Worm (Caenorhabditis elegans): Measurements from ENCODE around the gene bre-1.

Gene bre-1

DNA sequence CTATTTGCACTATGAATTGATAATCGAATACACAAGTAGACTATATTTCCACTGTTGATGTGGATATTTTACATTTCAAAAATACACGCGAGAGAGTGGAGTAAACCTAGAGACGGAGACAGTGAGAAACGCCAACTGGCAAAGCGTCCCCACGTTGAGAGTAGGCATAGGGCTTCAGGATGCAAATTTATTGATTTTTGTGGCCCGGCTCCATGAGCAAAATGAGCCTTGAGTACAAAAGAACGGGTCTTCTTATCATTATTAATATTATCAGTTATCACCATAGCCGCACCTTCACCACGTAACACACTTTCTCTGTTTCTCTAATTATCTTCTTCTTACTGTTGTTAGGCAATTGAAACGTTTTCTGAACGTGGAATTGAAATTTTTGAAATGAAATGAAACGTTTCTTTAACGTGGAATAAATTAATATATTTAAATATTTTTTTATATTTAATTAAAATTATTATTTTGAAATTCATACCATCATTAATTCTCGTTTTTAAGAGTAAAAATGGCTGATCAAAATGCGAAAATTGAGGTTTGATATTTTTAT, at the start of gene bre-1:
Gene bre-1, plus strand, starts transcription at position 506 of the 556 bp plus-strand sequence.
- peak; percentile 10 for TF ChIP-seq ces-1 (GFP tag; optimal IDR thresholded peaks at IDR 0.05)
- TF ChIP-seq hlh-1 (tag; optimal IDR thresholded peaks at IDR 0.05) = peak; percentile 91
- TF ChIP-seq unc-39 (tag; optimal IDR thresholded peaks at IDR 0.05) = no peak

DNA sequence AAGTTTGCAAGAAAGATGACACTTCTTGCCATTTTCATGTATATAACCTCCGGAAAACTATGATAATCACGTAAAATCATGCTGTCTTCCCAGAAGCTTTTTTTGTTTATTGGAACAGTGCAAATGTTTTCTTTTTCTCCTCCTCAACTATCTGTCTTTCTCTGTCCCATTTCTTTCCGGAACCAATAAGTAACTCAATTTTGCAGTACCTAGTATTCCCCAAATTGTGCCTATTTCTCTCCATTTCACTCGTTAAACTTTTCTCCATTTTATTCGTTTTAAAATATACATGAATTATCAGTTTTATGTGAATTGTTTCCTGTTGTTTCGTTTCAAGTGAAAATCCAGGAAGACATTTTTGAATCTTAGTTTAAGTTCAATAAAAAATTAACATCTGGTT, 43.6 kb upstream of the bre-1 start:
- TF ChIP-seq unc-39 (tag; optimal IDR thresholded peaks at IDR 0.05) (no peak), bed-3 (GFP tag; optimal IDR thresholded peaks at IDR 0.05) (no peak), ces-1 (GFP tag; optimal IDR thresholded peaks at IDR 0.05) (peak; percentile 73)

DNA sequence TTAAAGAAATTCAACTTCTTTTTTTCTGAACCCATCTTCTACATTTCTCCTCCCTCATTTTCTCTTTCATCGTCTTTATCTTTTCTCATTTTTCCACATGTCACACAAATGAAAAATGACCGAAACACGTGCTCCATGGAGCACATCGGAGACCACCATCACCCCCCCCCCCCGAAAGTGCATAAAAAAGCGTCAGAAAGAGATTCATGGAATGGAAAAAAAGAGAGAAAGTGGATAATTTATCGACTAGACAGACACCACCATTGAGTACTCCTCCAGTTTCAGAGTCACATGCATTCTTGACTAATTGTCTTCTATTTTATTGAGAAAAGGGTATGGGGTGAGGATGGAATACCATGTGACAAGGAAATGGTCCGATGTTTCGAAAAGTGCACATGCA, 39.9 kb upstream of the bre-1 start:
- TF ChIP-seq ces-1 (GFP tag; optimal IDR thresholded peaks at IDR 0.05) = no peak
- TF ChIP-seq nhr-12 (tag; optimal IDR thresholded peaks at IDR 0.05) = no peak
- TF ChIP-seq nhr-28 (tag; optimal IDR thresholded peaks at IDR 0.05) = no peak
- no peak for TF ChIP-seq blmp-1 (tag; optimal IDR thresholded peaks at IDR 0.05)
- TF ChIP-seq unc-120 (tag; optimal IDR thresholded peaks at IDR 0.05; ENCODE audit: poor library complexity, severe bottlenecking) = peak; percentile 50
- TF ChIP-seq mab-5 (tag; optimal IDR thresholded peaks at IDR 0.05) = peak; percentile 37
- TF ChIP-seq ceh-39 (tag; optimal IDR thresholded peaks at IDR 0.05) = no peak
- peak; percentile 33 for TF ChIP-seq unc-62 (GFP tag; optimal IDR thresholded peaks at IDR 0.05)

DNA sequence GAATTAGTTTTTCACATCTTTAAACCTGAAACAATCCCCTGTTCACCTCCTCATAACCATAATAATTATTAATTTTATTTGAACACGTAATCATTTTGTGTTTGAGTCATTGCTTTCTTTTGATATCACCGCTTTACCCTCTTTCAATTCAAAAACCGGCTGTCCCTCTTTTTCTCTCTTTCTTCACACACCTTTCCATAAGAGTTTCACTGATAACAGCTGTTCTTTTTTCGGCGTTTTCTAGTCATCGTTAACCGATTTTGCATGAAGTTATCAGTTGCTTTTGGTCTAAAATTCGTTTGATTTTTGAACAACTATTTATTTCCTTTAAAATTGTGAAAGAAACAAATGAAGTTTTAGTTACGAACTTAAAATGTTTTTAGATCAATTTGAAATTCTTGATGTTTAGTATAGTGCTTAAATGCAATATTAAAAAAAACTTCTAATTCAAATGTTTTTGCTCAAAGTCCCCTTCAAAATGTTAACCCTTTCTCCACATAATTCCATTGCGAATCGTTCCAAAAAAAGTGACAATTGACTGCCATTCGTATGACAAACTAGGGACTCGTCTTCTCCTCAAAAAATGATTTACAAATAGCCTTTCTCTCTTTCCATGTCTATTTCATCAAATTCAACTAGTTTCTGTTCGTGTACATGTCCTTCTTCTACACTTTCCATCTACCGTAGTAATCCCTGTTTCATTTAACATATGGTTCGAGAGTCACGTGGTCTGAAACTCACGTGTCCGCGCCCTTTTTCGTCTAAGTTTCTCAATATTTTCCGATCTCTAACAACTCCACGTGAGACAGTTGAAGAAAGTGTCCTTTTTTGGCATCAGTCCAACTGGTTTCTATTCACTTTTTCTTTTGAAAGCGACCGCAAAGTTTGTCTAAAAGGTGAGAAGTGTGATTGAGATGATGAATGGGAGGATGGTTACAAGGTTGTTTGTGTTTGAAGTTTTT, 37.7 kb upstream of the bre-1 start:
- TF ChIP-seq pha-4 (tag; optimal IDR thresholded peaks at IDR 0.05) (no peak), hlh-1 (tag; optimal IDR thresholded peaks at IDR 0.05) (no peak), unc-120 (tag; optimal IDR thresholded peaks at IDR 0.05; ENCODE audit: poor library complexity, severe bottlenecking) (no peak), mep-1 (tag; optimal IDR thresholded peaks at IDR 0.05) (no peak), nhr-76 (tag; optimal IDR thresholded peaks at IDR 0.05) (no peak), drap-1 (GFP tag; optimal IDR thresholded peaks at IDR 0.05) (no peak), ceh-83 (GFP tag; optimal IDR thresholded peaks at IDR 0.05) (no peak), sem-2 (GFP tag; optimal IDR thresholded peaks at IDR 0.05) (no peak), zip-8 (tag; optimal IDR thresholded peaks at IDR 0.05) (no peak), unc-62 (GFP tag; optimal IDR thresholded peaks at IDR 0.05) (no peak), mls-2 (tag; optimal IDR thresholded peaks at IDR 0.05) (no peak), lin-13 (tag; optimal IDR thresholded peaks at IDR 0.05) (no peak), elt-3 (tag; optimal IDR thresholded peaks at IDR 0.05) (no peak), ztf-11 (tag; optimal IDR thresholded peaks at IDR 0.05) (no peak), mab-5 (tag; optimal IDR thresholded peaks at IDR 0.05) (no peak), flh-1 (GFP tag; optimal IDR thresholded peaks at IDR 0.05) (no peak), nhr-2 (tag; optimal IDR thresholded peaks at IDR 0.05) (no peak), snpc-4 (tag; optimal IDR thresholded peaks at IDR 0.05) (no peak)

DNA sequence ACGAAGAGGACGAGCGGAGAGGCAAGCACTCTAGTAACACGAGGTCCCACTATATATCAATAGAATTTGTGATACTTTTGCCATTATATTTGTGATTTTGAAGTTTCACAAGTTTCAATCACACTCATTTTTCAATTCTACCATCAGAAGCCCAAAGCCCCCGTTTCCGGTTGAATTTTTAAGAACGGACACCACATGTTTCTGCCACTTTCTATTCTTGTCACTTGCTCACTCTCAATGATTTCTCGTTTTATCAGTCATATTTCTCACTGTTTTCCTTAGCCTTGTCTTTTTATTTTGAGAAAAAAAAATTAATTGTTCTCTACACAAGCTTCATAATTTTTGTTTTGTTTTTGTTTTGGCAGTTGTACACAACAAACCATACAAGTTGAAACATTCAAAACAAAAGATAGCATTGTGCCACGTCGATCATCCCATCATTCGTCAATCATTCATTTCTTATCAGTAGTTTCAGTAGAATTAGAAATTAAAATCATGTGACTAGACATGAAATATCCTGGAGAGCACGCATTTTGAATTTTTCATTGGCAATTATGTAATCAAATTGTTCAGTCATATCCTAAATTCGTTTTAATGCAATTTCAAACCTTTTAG, 35.0 kb upstream of the bre-1 start:
- TF ChIP-seq M03D4.4 (tag; optimal IDR thresholded peaks at IDR 0.05) = no peak
- TF ChIP-seq tbx-8 (GFP tag; optimal IDR thresholded peaks at IDR 0.05) = no peak
- TF ChIP-seq drap-1 (GFP tag; optimal IDR thresholded peaks at IDR 0.05) = no peak
- TF ChIP-seq unc-39 (tag; optimal IDR thresholded peaks at IDR 0.05) = no peak
- no peak for TF ChIP-seq zip-8 (tag; optimal IDR thresholded peaks at IDR 0.05)
- TF ChIP-seq unc-120 (tag; optimal IDR thresholded peaks at IDR 0.05; ENCODE audit: poor library complexity, severe bottlenecking) = no peak
- no peak for TF ChIP-seq nhr-2 (tag; optimal IDR thresholded peaks at IDR 0.05)
- TF ChIP-seq cnd-1 (tag; optimal IDR thresholded peaks at IDR 0.05) = no peak
- no peak for TF ChIP-seq elt-3 (tag; optimal IDR thresholded peaks at IDR 0.05)
- TF ChIP-seq lsy-2 (tag; optimal IDR thresholded peaks at IDR 0.05) = no peak
- TF ChIP-seq sptf-1 (tag; optimal IDR thresholded peaks at IDR 0.05) = no peak
- TF ChIP-seq ham-2 (GFP tag; optimal IDR thresholded peaks at IDR 0.05) = no peak
- TF ChIP-seq blmp-1 (tag; optimal IDR thresholded peaks at IDR 0.05) = no peak
- no peak for TF ChIP-seq snpc-4 (tag; optimal IDR thresholded peaks at IDR 0.05)
- no peak for TF ChIP-seq lin-13 (tag; optimal IDR thresholded peaks at IDR 0.05)
- TF ChIP-seq unc-62 (GFP tag; optimal IDR thresholded peaks at IDR 0.05) = no peak
